Worm (Caenorhabditis elegans): ENCODE results near the gene C03B1.2.
A peak's percentile ranks its signal among the peaks of the same experiment; 100 is the strongest.

C03B1.2 gene

ce11 chrX:6338446-6338845, 31.4 kb upstream of the C03B1.2 start:
- TF ChIP-seq nhr-10 (tag; optimal IDR thresholded peaks at IDR 0.05), result peak; percentile 33
- no peak for TF ChIP-seq fkh-10 (GFP tag; optimal IDR thresholded peaks at IDR 0.05)
- TF ChIP-seq lin-13 (GFP tag; optimal IDR thresholded peaks at IDR 0.05), result no peak
- TF ChIP-seq nhr-41 (GFP tag; IDR thresholded peaks at IDR 0.05), result no peak
- no peak for TF ChIP-seq aly-2 (tag; optimal IDR thresholded peaks at IDR 0.05)
- TF ChIP-seq dmd-9 (GFP tag; IDR thresholded peaks at IDR 0.05), result no peak
- TF ChIP-seq php-3 (GFP tag; IDR thresholded peaks at IDR 0.05), result peak; percentile 85
- no peak for TF ChIP-seq lir-3 (tag; optimal IDR thresholded peaks at IDR 0.05)
- TF ChIP-seq saeg-2 (GFP tag; IDR thresholded peaks at IDR 0.05), result no peak
- peak; percentile 87 for TF ChIP-seq hlh-11 (tag; optimal IDR thresholded peaks at IDR 0.05)
- no peak for TF ChIP-seq dmd-8 (GFP tag; IDR thresholded peaks at IDR 0.05)
- peak; percentile 83 for TF ChIP-seq aha-1 (tag)
- no peak for TF ChIP-seq gei-8 (GFP tag; optimal IDR thresholded peaks at IDR 0.05)
- no peak for TF ChIP-seq mep-1 (tag; optimal IDR thresholded peaks at IDR 0.05)
- no peak for TF ChIP-seq lsy-2 (tag; optimal IDR thresholded peaks at IDR 0.05)
- no peak for TF ChIP-seq Y75B8A.6 (GFP tag; IDR thresholded peaks at IDR 0.05)
- TF ChIP-seq zag-1 (tag; optimal IDR thresholded peaks at IDR 0.05), result no peak
- peak; percentile 86 for TF ChIP-seq dmd-6 (GFP tag; IDR thresholded peaks at IDR 0.05)
- TF ChIP-seq hlh-30 (tag; optimal IDR thresholded peaks at IDR 0.05; ENCODE audit: insufficient read depth), result peak; percentile 30
- no peak for TF ChIP-seq F49E8.2 (tag; optimal IDR thresholded peaks at IDR 0.05; ENCODE audit: borderline replicate concordance)
- no peak for TF ChIP-seq nhr-111 (GFP tag; optimal IDR thresholded peaks at IDR 0.05)
- TF ChIP-seq rbr-2 (tag; optimal IDR thresholded peaks at IDR 0.05), result no peak
- peak; percentile 43 for TF ChIP-seq nhr-102 (tag; optimal IDR thresholded peaks at IDR 0.05)
- no peak for TF ChIP-seq nhr-237 (tag; optimal IDR thresholded peaks at IDR 0.05)
- TF ChIP-seq ceh-82 (tag; optimal IDR thresholded peaks at IDR 0.05), result no peak
- TF ChIP-seq daf-12 (tag; optimal IDR thresholded peaks at IDR 0.05), result no peak
- peak; percentile 24 for TF ChIP-seq ztf-7 (tag; optimal IDR thresholded peaks at IDR 0.05)
- TF ChIP-seq zip-2 (tag; optimal IDR thresholded peaks at IDR 0.05), result no peak
- no peak for TF ChIP-seq jun-1 (tag; optimal IDR thresholded peaks at IDR 0.05)
- TF ChIP-seq daf-8 (GFP tag; IDR thresholded peaks at IDR 0.05), result no peak
- no peak for TF ChIP-seq set-16 (GFP tag; IDR thresholded peaks at IDR 0.05)
- no peak for TF ChIP-seq Y105C5A.15 (GFP tag; IDR thresholded peaks at IDR 0.05)
- peak; percentile 52; the same call in 1 of the 2 replicates for TF ChIP-seq lin-1 (GFP tag; IDR thresholded peaks at IDR 0.05)
- no peak for TF ChIP-seq daf-19 (GFP tag; conservative IDR thresholded peaks at IDR 0.05)
- TF ChIP-seq unc-62 (GFP tag; optimal IDR thresholded peaks at IDR 0.05 in 1 of 2), result peak; percentile 13 to 23
- TF ChIP-seq unc-62 (tag; optimal IDR thresholded peaks at IDR 0.05), result no peak
- no peak for TF ChIP-seq snpc-1.2 (GFP tag; IDR thresholded peaks at IDR 0.05)
- no peak for TF ChIP-seq spr-1 (tag; optimal IDR thresholded peaks at IDR 0.05)
- TF ChIP-seq lin-38 (GFP tag; IDR thresholded peaks at IDR 0.05), result no peak
- no peak for TF ChIP-seq Y5F2A.4 (GFP tag; optimal IDR thresholded peaks at IDR 0.05)
- TF ChIP-seq madf-5 (GFP tag; IDR thresholded peaks at IDR 0.05), result no peak
- no peak for TF ChIP-seq madf-9 (GFP tag; conservative IDR thresholded peaks at IDR 0.05)
- no peak for TF ChIP-seq zip-11 (GFP tag; IDR thresholded peaks at IDR 0.05)
- TF ChIP-seq R02D3.7 (tag; optimal IDR thresholded peaks at IDR 0.05), result no peak
- no peak for TF ChIP-seq lim-7 (GFP tag; IDR thresholded peaks at IDR 0.05)
- TF ChIP-seq dve-1 (tag; optimal IDR thresholded peaks at IDR 0.05; ENCODE audit: insufficient read depth), result peak; percentile 96
- TF ChIP-seq pha-4 (GFP tag; IDR thresholded peaks at IDR 0.05), result no peak
- TF ChIP-seq pha-4 (tag; optimal IDR thresholded peaks at IDR 0.05), result no peak
- peak; percentile 6 for TF ChIP-seq mxl-3 (GFP tag; optimal IDR thresholded peaks at IDR 0.05)
- TF ChIP-seq snpc-4 (tag; optimal IDR thresholded peaks at IDR 0.05), result no peak
- TF ChIP-seq egl-43 (GFP tag; IDR thresholded peaks at IDR 0.05), result no peak
- TF ChIP-seq ztf-11 (tag; optimal IDR thresholded peaks at IDR 0.05), result no peak
- TF ChIP-seq vab-7 (GFP tag; IDR thresholded peaks at IDR 0.05), result no peak
- no peak for TF ChIP-seq zfp-3 (GFP tag; conservative IDR thresholded peaks at IDR 0.05)

Data from whole organism, L4 larva.